Fruit fly (Drosophila melanogaster) whole organism, prepupa: ENCODE results near the gene CG45061.

Experiments
- Blimp-1 ChIP-seq: fragments of 200-800 bp; sonication (Bioruptor generic); optimal IDR thresholded peaks from 3 replicates; lab custom pipeline; 2017; ENCODE audit warnings: missing biosample characterization, missing genetic modification characterization, mild to moderate bottlenecking, moderate library complexity, missing genetic modification reagents
- CG10669 ChIP-seq: fragments of 200-800 bp; sonication (Bioruptor generic); optimal IDR thresholded peaks from 3 replicates; lab custom pipeline; 2018; ENCODE audit warnings: missing biosample characterization, mild to moderate bottlenecking, missing genetic modification characterization, moderate library complexity
- CG11294 ChIP-seq: fragments of 200-800 bp; sonication (Bioruptor generic); IDR thresholded peaks from 2 replicates; pipeline ENCODE4 v1.3.6; 2022; ENCODE audit warnings: missing biosample characterization, missing genetic modification characterization
- CG1621 ChIP-seq: fragments of 200-800 bp; sonication (Bioruptor generic); optimal IDR thresholded peaks from 3 replicates; lab custom pipeline; 2018; ENCODE audit warnings: missing biosample characterization, mild to moderate bottlenecking, missing genetic modification characterization
- CG31627 ChIP-seq: fragments of 200-800 bp; sonication (Bioruptor generic); optimal IDR thresholded peaks from 3 replicates; lab custom pipeline; 2016; ENCODE audit warnings: missing biosample characterization, missing genetic modification characterization
- CG32006 ChIP-seq: fragments of 200-800 bp; sonication (Bioruptor generic); optimal IDR thresholded peaks from 3 replicates; lab custom pipeline; 2017; ENCODE audit warnings: missing biosample characterization, mild to moderate bottlenecking, missing genetic modification characterization
- CG34406 ChIP-seq: fragments of 200-800 bp; sonication (Bioruptor generic); optimal IDR thresholded peaks from 3 replicates; lab custom pipeline; 2016; ENCODE audit warnings: missing biosample characterization, missing genetic modification characterization
- CG3919 ChIP-seq: fragments of 200-800 bp; sonication (Bioruptor generic); optimal IDR thresholded peaks from 3 replicates; lab custom pipeline; 2016; ENCODE audit warnings: missing biosample characterization, missing genetic modification characterization
- CG8119 ChIP-seq: fragments of 200-800 bp; sonication (Bioruptor generic); IDR thresholded peaks from 3 replicates; pipeline ENCODE4 v1.3.6; 2022; ENCODE audit warnings: missing biosample characterization, missing genetic modification characterization
- CG9139 ChIP-seq: fragments of 200-800 bp; sonication (Bioruptor generic); optimal IDR thresholded peaks from 3 replicates; lab custom pipeline; 2017; ENCODE audit warnings: missing biosample characterization, mild to moderate bottlenecking, missing genetic modification characterization
- Hr38 ChIP-seq: sonication (Bioruptor generic); optimal IDR thresholded peaks from 2 replicates; lab custom pipeline; 2016; ENCODE audit warnings: missing biosample characterization, missing genetic modification characterization
- Hr39 ChIP-seq: fragments of 200-800 bp; sonication (Bioruptor generic); optimal IDR thresholded peaks from 2 replicates; lab custom pipeline; 2016; ENCODE audit warnings: missing biosample characterization, missing genetic modification characterization
- Lpt ChIP-seq: fragments of 200-800 bp; sonication (Bioruptor generic); optimal IDR thresholded peaks from 3 replicates; lab custom pipeline; 2016; ENCODE audit warnings: missing biosample characterization, missing genetic modification characterization
- Met ChIP-seq: fragments of 200-800 bp; sonication (Bioruptor generic); optimal IDR thresholded peaks from 3 replicates; lab custom pipeline; 2016; ENCODE audit warnings: missing biosample characterization, missing genetic modification characterization
- OdsH ChIP-seq: fragments of 200-800 bp; sonication (Bioruptor generic); optimal IDR thresholded peaks from 3 replicates; lab custom pipeline; 2016; ENCODE audit warnings: missing biosample characterization, missing genetic modification characterization
- Smox ChIP-seq: fragments of 200-800 bp; sonication (Bioruptor generic); optimal IDR thresholded peaks from 3 replicates; lab custom pipeline; 2016; ENCODE audit warnings: missing biosample characterization, missing genetic modification characterization
- Sox102F ChIP-seq: fragments of 200-800 bp; sonication (Bioruptor generic); optimal IDR thresholded peaks from 2 replicates; lab custom pipeline; 2016; ENCODE audit warnings: missing biosample characterization, mild to moderate bottlenecking, missing genetic modification characterization
- Sox15 ChIP-seq: fragments of 200-800 bp; sonication (Bioruptor generic); optimal IDR thresholded peaks from 3 replicates; lab custom pipeline; 2016; ENCODE audit warnings: missing biosample characterization, missing genetic modification characterization
- acj6 ChIP-seq: fragments of 200-800 bp; sonication (Bioruptor generic); optimal IDR thresholded peaks from 3 replicates; lab custom pipeline; 2016; ENCODE audit warnings: missing biosample characterization, missing genetic modification characterization
- fd59A ChIP-seq: fragments of 200-800 bp; sonication (Bioruptor generic); optimal IDR thresholded peaks from 2 replicates; lab custom pipeline; 2017; ENCODE audit warnings: missing biosample characterization, mild to moderate bottlenecking, missing genetic modification characterization, missing genetic modification reagents
- lz ChIP-seq: fragments of 200-800 bp; sonication (Bioruptor generic); optimal IDR thresholded peaks from 3 replicates; lab custom pipeline; 2016; ENCODE audit warnings: missing biosample characterization, missing genetic modification characterization
- pdm3 ChIP-seq: fragments of 200-800 bp; sonication (Bioruptor generic); optimal IDR thresholded peaks from 3 replicates; lab custom pipeline; 2016; ENCODE audit warnings: missing biosample characterization, missing genetic modification characterization
- ss ChIP-seq, 2 experiments: fragments of 200-800 bp; sonication (Bioruptor generic); optimal IDR thresholded peaks; 2 replicates in 1 of 2; 3 replicates in 1 of 2; lab custom pipeline; 2017 to 2018; ENCODE audit warnings: mild to moderate bottlenecking in 2 of 2, missing biosample characterization in 2 of 2, missing genetic modification characterization in 2 of 2, moderate library complexity in 1 of 2
- vri ChIP-seq: fragments of 200-800 bp; sonication (Bioruptor generic); optimal IDR thresholded peaks from 3 replicates; lab custom pipeline; 2016; ENCODE audit warnings: missing biosample characterization, mild to moderate bottlenecking, missing genetic modification characterization

The CG45061 gene

dm6 chrX:9829896-9830295 is 41.6 kb downstream of the CG45061 start (continued):
- TF ChIP-seq Lpt, result no peak
- peak; percentile 1 for TF ChIP-seq Met
- TF ChIP-seq CG11294 (GFP tag; lab: Robert Waterston, UW), result no peak
- TF ChIP-seq CG10669, result peak; percentile 7
- TF ChIP-seq CG34406 (GFP tag; lab: Kevin White, UChicago), result no peak
- TF ChIP-seq CG3919 (GFP tag; lab: Kevin White, UChicago), result peak; percentile 18
- TF ChIP-seq ss (GFP tag; optimal IDR thresholded peaks at IDR 0.05; lab: Kevin White, UChicago), result no peak
- no peak for TF ChIP-seq CG8119 (GFP tag; lab: Robert Waterston, UW)
- no peak for TF ChIP-seq Hr38 (GFP tag; lab: Kevin White, UChicago)
- peak; percentile 2 for TF ChIP-seq Smox (GFP tag; lab: Kevin White, UChicago)
- TF ChIP-seq fd59A (GFP tag; lab: Kevin White, UChicago), result no peak
- TF ChIP-seq pdm3 (GFP tag; lab: Kevin White, UChicago), result no peak
- TF ChIP-seq Sox15 (GFP tag; lab: Kevin White, UChicago), result no peak
- peak; percentile 38 for TF ChIP-seq CG32006
- TF ChIP-seq vri, result no peak
- TF ChIP-seq Hr39 (GFP tag; lab: Kevin White, UChicago), result peak; percentile 20
- TF ChIP-seq Sox102F, result peak; percentile 2
- TF ChIP-seq Blimp-1, result no peak
- peak; percentile 19 for TF ChIP-seq CG31627
- TF ChIP-seq acj6 (GFP tag; lab: Kevin White, UChicago), result no peak
- TF ChIP-seq OdsH (GFP tag; lab: Kevin White, UChicago), result no peak
- TF ChIP-seq CG1621, result no peak
- TF ChIP-seq lz (GFP tag; lab: Kevin White, UChicago), result peak; percentile 3
- no peak for TF ChIP-seq CG9139 (GFP tag; lab: Kevin White, UChicago)
